Worm (Caenorhabditis elegans): ENCODE measurements around the gene F09C6.16.

- TF ChIP-seq zag-1 (tag; optimal IDR thresholded peaks at IDR 0.05) (no peak), fos-1 (tag; optimal IDR thresholded peaks at IDR 0.05) (no peak), nhr-237 (tag; optimal IDR thresholded peaks at IDR 0.05) (no peak), fkh-10 (GFP tag; optimal IDR thresholded peaks at IDR 0.05) (no peak)
Observed at ce11 chrV:16879532-16879931, 30.2 kb downstream of the F09C6.16 start.

All from whole organism, L1 larva.